Worm (Caenorhabditis elegans): ENCODE data around the gene Y56A3A.28.

DNA sequence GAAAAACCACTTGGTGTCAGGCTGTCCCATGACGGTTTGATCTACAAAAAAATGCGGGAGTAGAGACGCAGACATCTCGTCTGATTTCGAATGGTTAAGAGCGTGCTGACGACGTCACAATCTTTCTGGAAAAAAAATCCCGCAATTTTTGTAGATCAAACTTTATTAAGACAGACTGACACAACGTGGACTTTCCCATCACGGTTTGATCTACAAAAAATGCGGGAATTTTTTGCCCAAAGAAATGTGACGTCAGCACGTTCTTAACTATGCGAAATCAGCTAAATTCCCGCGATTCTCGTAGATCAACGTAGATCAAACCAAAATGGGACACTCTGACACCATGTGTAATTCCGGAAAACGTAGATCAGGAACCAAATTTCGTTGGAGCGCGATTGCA is 32.6 kb downstream of the Y56A3A.28 start:
- TF ChIP-seq ceh-82 (tag; optimal IDR thresholded peaks at IDR 0.05) (no peak), nhr-23 (tag; optimal IDR thresholded peaks at IDR 0.05) (no peak), aly-2 (tag; optimal IDR thresholded peaks at IDR 0.05) (no peak), alr-1 (tag; optimal IDR thresholded peaks at IDR 0.05) (no peak), unc-39 (tag; optimal IDR thresholded peaks at IDR 0.05) (no peak), elt-3 (tag; optimal IDR thresholded peaks at IDR 0.05) (no peak), ZK546.5 (tag; optimal IDR thresholded peaks at IDR 0.05) (no peak)
